Worm (Caenorhabditis elegans) whole organism, young adult: Measurements from ENCODE around the gene K09F6.3.

Source experiments
- C06A6.2 ChIP-seq: fragments of 200-800 bp; sonication (Bioruptor generic); conservative IDR thresholded peaks from 2 replicates; pipeline ENCODE4 v1.3.6; 2022; ENCODE audit warnings: missing genetic modification characterization, missing compliant biosample characterization
- attf-3 ChIP-seq: fragments of 200-800 bp; sonication (Bioruptor generic); conservative IDR thresholded peaks from 2 replicates; pipeline ENCODE4 v1.3.6; 2022; ENCODE audit warnings: missing genetic modification reagents, missing genetic modification characterization, missing compliant biosample characterization
- bed-2 ChIP-seq: fragments of 200-800 bp; sonication (Bioruptor generic); IDR thresholded peaks from 2 replicates; pipeline ENCODE4 v1.3.6; 2022; ENCODE audit warnings: missing genetic modification reagents, missing genetic modification characterization, missing compliant biosample characterization
- ceh-40 ChIP-seq: fragments of 200-800 bp; sonication (Bioruptor generic); IDR thresholded peaks from 2 replicates; pipeline ENCODE4 v1.3.6; 2022; ENCODE audit warnings: missing genetic modification characterization, missing compliant biosample characterization
- dpl-1 ChIP-seq: fragments of 150-350 bp; optimal IDR thresholded peaks from 2 replicates; lab custom pipeline; 2014; ENCODE audit warnings: missing biosample characterization, missing genetic modification reagents, missing genetic modification characterization
- hmg-20 ChIP-seq: fragments of 200-800 bp; sonication (Bioruptor generic); IDR thresholded peaks from 2 replicates; pipeline ENCODE4 v1.3.6; 2022; ENCODE audit warnings: missing genetic modification reagents, missing genetic modification characterization, missing compliant biosample characterization
- mxl-1 ChIP-seq: sonication (generic microtip); optimal IDR thresholded peaks from 2 replicates; lab custom pipeline; 2016; ENCODE audit warnings: missing genetic modification characterization, missing compliant biosample characterization
- snpc-1.3 ChIP-seq: sonication (generic microtip); optimal IDR thresholded peaks from 2 replicates; lab custom pipeline; 2017; ENCODE audit warnings: missing genetic modification characterization, mild to moderate bottlenecking, missing compliant biosample characterization, antibody characterized with exemption, moderate library complexity, missing genotype, missing genetic modification reagents; ENCODE audit not compliant: insufficient read depth
- ztf-3 ChIP-seq: fragments of 200-800 bp; sonication (Bioruptor generic); optimal IDR thresholded peaks from 2 replicates; lab custom pipeline; 2018; ENCODE audit warnings: mild to moderate bottlenecking, missing genetic modification characterization, missing compliant biosample characterization

ce11 chrII:2236352-2236751, 18.6 kb upstream of the K09F6.3 start:
- TF ChIP-seq bed-2 (GFP tag; lab: Robert Waterston, UW), result no peak
- no peak for TF ChIP-seq mxl-1 (tag; lab: Kevin White, UChicago)
- no peak for TF ChIP-seq C06A6.2 (GFP tag; lab: Robert Waterston, UW)
- no peak for TF ChIP-seq attf-3
- TF ChIP-seq ztf-3, result no peak
- TF ChIP-seq dpl-1 (GFP tag; lab: Kevin White, UChicago), result no peak
- no peak for TF ChIP-seq hmg-20 (GFP tag; lab: Robert Waterston, UW)
- no peak for TF ChIP-seq snpc-1.3 (tag; lab: Kevin White, UChicago)
- TF ChIP-seq ceh-40 (GFP tag; lab: Robert Waterston, UW), result no peak
